Worm (Caenorhabditis elegans) whole organism, L3 larva: Measurements from ENCODE around the gene C06E4.1.

Experiments used
- aly-2 ChIP-seq: fragments of 150-350 bp; optimal IDR thresholded peaks from 2 replicates; lab custom pipeline; 2014; ENCODE audit warnings: missing biosample characterization, missing genetic modification characterization
- ama-1 ChIP-seq: fragments of 150-350 bp; optimal IDR thresholded peaks from 2 replicates; lab custom pipeline; 2018
- ceh-16 ChIP-seq: sonication (generic microtip); optimal IDR thresholded peaks from 2 replicates; lab custom pipeline; 2017; ENCODE audit warnings: missing biosample characterization, missing genetic modification characterization
- ceh-28 ChIP-seq: fragments of 150-350 bp; optimal IDR thresholded peaks from 2 replicates; lab custom pipeline; 2014; ENCODE audit warnings: missing biosample characterization, missing genetic modification reagents, missing genetic modification characterization
- ceh-82 ChIP-seq: fragments of 150-350 bp; optimal IDR thresholded peaks from 2 replicates; lab custom pipeline; 2014; ENCODE audit warnings: missing biosample characterization, missing genetic modification characterization
- ceh-9 ChIP-seq: sonication (generic microtip); optimal IDR thresholded peaks from 2 replicates; lab custom pipeline; 2018; ENCODE audit warnings: missing biosample characterization, missing genetic modification characterization
- daf-12 ChIP-seq: fragments of 150-350 bp; optimal IDR thresholded peaks from 2 replicates; lab custom pipeline; 2014; ENCODE audit warnings: missing biosample characterization, missing genetic modification reagents, missing genetic modification characterization
- egl-27 ChIP-seq: sonication (generic microtip); optimal IDR thresholded peaks from 4 replicates; lab custom pipeline; 2017; ENCODE audit warnings: missing biosample characterization, missing genetic modification reagents, missing genetic modification characterization
- egl-5 ChIP-seq: fragments of 150-350 bp; optimal IDR thresholded peaks from 2 replicates; lab custom pipeline; 2017; ENCODE audit warnings: missing biosample characterization, missing genetic modification reagents, missing genetic modification characterization, inconsistent platforms
- elt-2 ChIP-seq: sonication (generic microtip); optimal IDR thresholded peaks from 2 replicates; lab custom pipeline; 2016; ENCODE audit warnings: missing genetic modification reagents, mild to moderate bottlenecking, missing genetic modification characterization, missing compliant biosample characterization
- elt-3 ChIP-seq, 3 experiments: fragments of 150-350 bp in 1 of 3; sonication (generic microtip) in 2 of 3; optimal IDR thresholded peaks; 2 replicates in 2 of 3; 4 replicates in 1 of 3; lab custom pipeline; 2014 to 2017; ENCODE audit warnings: missing biosample characterization in 3 of 3, missing genetic modification characterization in 3 of 3
- fos-1 ChIP-seq: fragments of 150-350 bp; optimal IDR thresholded peaks from 2 replicates; lab custom pipeline; 2014; ENCODE audit warnings: missing biosample characterization, missing genetic modification characterization
- hmg-11 ChIP-seq: sonication (generic microtip); optimal IDR thresholded peaks from 2 replicates; lab custom pipeline; 2016; ENCODE audit warnings: missing genetic modification characterization, missing compliant biosample characterization
- jun-1 ChIP-seq: fragments of 150-350 bp; optimal IDR thresholded peaks from 2 replicates; lab custom pipeline; 2014; ENCODE audit warnings: missing biosample characterization, missing genetic modification reagents, missing genetic modification characterization
- lin-15B ChIP-seq: fragments of 150-350 bp; optimal IDR thresholded peaks from 2 replicates; lab custom pipeline; 2014; ENCODE audit warnings: missing biosample characterization, missing genetic modification characterization
- lin-39 ChIP-seq: fragments of 150-350 bp; optimal IDR thresholded peaks from 2 replicates; lab custom pipeline; 2018; ENCODE audit warnings: missing biosample characterization, missing genetic modification reagents, missing genetic modification characterization
- mml-1 ChIP-seq: fragments of 150-350 bp; sonication (generic microtip); optimal IDR thresholded peaks from 3 replicates; lab custom pipeline; 2014; ENCODE audit warnings: missing biosample characterization, missing genetic modification characterization
- nfya-1 ChIP-seq: sonication (generic microtip); optimal IDR thresholded peaks from 2 replicates; lab custom pipeline; 2017; ENCODE audit warnings: missing genetic modification characterization, mild to moderate bottlenecking, missing compliant biosample characterization, antibody characterized with exemption, moderate library complexity; ENCODE audit not compliant: insufficient read depth
- nhr-23 ChIP-seq: fragments of 150-350 bp; optimal IDR thresholded peaks from 2 replicates; lab custom pipeline; 2014; ENCODE audit warnings: missing biosample characterization, missing genetic modification reagents, missing genetic modification characterization
- nhr-25 ChIP-seq: sonication (generic microtip); optimal IDR thresholded peaks from 2 replicates; lab custom pipeline; 2017; ENCODE audit warnings: missing biosample characterization, missing genetic modification characterization
- nhr-28 ChIP-seq: fragments of 150-350 bp; optimal IDR thresholded peaks from 2 replicates; lab custom pipeline; 2014; ENCODE audit warnings: missing biosample characterization, missing genetic modification characterization
- nhr-43 ChIP-seq: sonication (generic microtip); optimal IDR thresholded peaks from 2 replicates; lab custom pipeline; 2016; ENCODE audit warnings: mild to moderate bottlenecking, missing genetic modification characterization, missing compliant biosample characterization; ENCODE audit not compliant: poor library complexity, severe bottlenecking
- nhr-67 ChIP-seq: fragments of 150-350 bp; optimal IDR thresholded peaks from 2 replicates; lab custom pipeline; 2014; ENCODE audit warnings: missing biosample characterization, missing genetic modification characterization
- nhr-76 ChIP-seq: fragments of 150-350 bp; sonication (generic microtip); optimal IDR thresholded peaks from 5 replicates; lab custom pipeline; 2014; ENCODE audit warnings: missing biosample characterization, missing genetic modification characterization
- pha-4 ChIP-seq: fragments of 150-350 bp; optimal IDR thresholded peaks from 2 replicates; lab custom pipeline; 2014; ENCODE audit warnings: missing biosample characterization, missing genetic modification reagents, missing genetic modification characterization
- pqm-1 ChIP-seq: fragments of 150-350 bp; optimal IDR thresholded peaks from 2 replicates; lab custom pipeline; 2017; ENCODE audit warnings: missing biosample characterization, missing genetic modification characterization, inconsistent platforms
- skn-1 ChIP-seq: fragments of 150-350 bp; optimal IDR thresholded peaks from 2 replicates; lab custom pipeline; 2014; ENCODE audit warnings: missing biosample characterization, missing genetic modification characterization
- snpc-4 ChIP-seq: fragments of 150-350 bp; optimal IDR thresholded peaks from 2 replicates; lab custom pipeline; 2014; ENCODE audit warnings: missing biosample characterization, missing genetic modification characterization
- tbx-2 ChIP-seq: sonication (generic microtip); optimal IDR thresholded peaks from 2 replicates; lab custom pipeline; 2016; ENCODE audit warnings: mild to moderate bottlenecking, missing genetic modification characterization, missing compliant biosample characterization
- unc-39 ChIP-seq: sonication (generic microtip); optimal IDR thresholded peaks from 4 replicates; lab custom pipeline; 2017; ENCODE audit warnings: missing biosample characterization, missing genetic modification characterization
- zag-1 ChIP-seq: fragments of 150-350 bp; optimal IDR thresholded peaks from 2 replicates; lab custom pipeline; 2014; ENCODE audit warnings: missing biosample characterization, missing genetic modification characterization
- ztf-11 ChIP-seq: fragments of 150-350 bp; optimal IDR thresholded peaks from 2 replicates; lab custom pipeline; 2014; ENCODE audit warnings: missing biosample characterization, missing genetic modification characterization
- ztf-4 ChIP-seq: fragments of 150-350 bp; optimal IDR thresholded peaks from 2 replicates; lab custom pipeline; 2014; ENCODE audit warnings: missing biosample characterization, missing genetic modification characterization

The C06E4.1 gene

DNA sequence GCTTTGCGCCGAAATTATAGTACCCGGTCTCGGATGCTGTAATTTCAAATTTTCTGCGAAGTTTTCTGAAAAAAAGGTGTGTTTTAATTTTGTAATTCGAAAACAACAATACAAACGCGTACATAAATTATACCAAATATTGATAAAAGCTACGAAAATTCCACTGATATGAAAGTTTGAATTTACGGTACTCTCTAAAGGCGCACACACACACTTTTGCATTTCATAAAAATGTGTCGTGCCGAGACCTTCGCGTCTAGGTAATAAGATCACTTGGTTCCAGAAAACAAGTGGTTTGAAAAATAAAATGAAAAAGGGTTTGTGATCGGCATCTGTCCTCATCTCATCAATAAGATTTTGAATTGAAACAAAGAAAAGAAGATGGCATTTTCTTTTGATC lies 27.8 kb downstream of the C06E4.1 start:
- no peak for TF ChIP-seq ztf-11 (tag; lab: Kevin White, UChicago)
- TF ChIP-seq ama-1 (lab: Kevin White, UChicago): peak; percentile 17

- no peak for TF ChIP-seq elt-3 (tag; optimal IDR thresholded peaks at IDR 0.05; lab: Kevin White, UChicago)
- no peak for TF ChIP-seq mml-1
- no peak for TF ChIP-seq jun-1 (tag; lab: Kevin White, UChicago)
- no peak for TF ChIP-seq ztf-4 (tag; lab: Kevin White, UChicago)
- TF ChIP-seq daf-12 (tag; lab: Kevin White, UChicago): no peak
- TF ChIP-seq zag-1: no peak
- TF ChIP-seq tbx-2: no peak
- no peak for TF ChIP-seq snpc-4 (tag; lab: Kevin White, UChicago)
- TF ChIP-seq ama-1 (lab: Kevin White, UChicago): no peak
- TF ChIP-seq aly-2: no peak
- no peak for TF ChIP-seq nhr-76 (tag; lab: Kevin White, UChicago)
- TF ChIP-seq egl-5 (tag; lab: Kevin White, UChicago): no peak
- TF ChIP-seq nhr-28 (tag; lab: Kevin White, UChicago): no peak
- no peak for TF ChIP-seq ceh-16 (tag; lab: Kevin White, UChicago)
- no peak for TF ChIP-seq ceh-28
These were observed 29.6 kb downstream of the C06E4.1 start for ce11 chrIV:7312620-7313194.

- TF ChIP-seq nhr-23 (tag; lab: Kevin White, UChicago) (no peak), ceh-16 (tag; lab: Kevin White, UChicago) (no peak), zag-1 (no peak), hmg-11 (no peak), egl-27 (no peak), jun-1 (tag; lab: Kevin White, UChicago) (no peak), daf-12 (tag; lab: Kevin White, UChicago) (no peak), ceh-82 (tag; lab: Kevin White, UChicago) (no peak), pqm-1 (tag; lab: Kevin White, UChicago) (no peak), fos-1 (tag; lab: Kevin White, UChicago) (no peak)
These were observed 30.4 kb downstream of the C06E4.1 start, which contains the start of gene rps-8 for ce11 chrIV:7313397-7313910. rps-8 (minus strand) TSS chrIV:7313860.

ce11 chrIV:7313962-7314361 lies 30.9 kb downstream of the C06E4.1 start:
- peak; percentile 77 for TF ChIP-seq nfya-1 (tag; lab: Kevin White, UChicago)
- TF ChIP-seq egl-5 (tag; lab: Kevin White, UChicago): peak; percentile 67
- TF ChIP-seq zag-1: no peak
- no peak for TF ChIP-seq unc-39 (tag; lab: Kevin White, UChicago)
- TF ChIP-seq aly-2: no peak
- peak; percentile 85 for TF ChIP-seq hmg-11
- no peak for TF ChIP-seq nhr-67 (tag; lab: Kevin White, UChicago)
- peak; percentile 80 for TF ChIP-seq snpc-4 (tag; lab: Kevin White, UChicago)
- peak; percentile 12 for TF ChIP-seq ceh-28
- TF ChIP-seq pha-4 (tag; lab: Kevin White, UChicago): peak; percentile 92
- peak; percentile 25 for TF ChIP-seq nhr-43 (tag; lab: Kevin White, UChicago)
- TF ChIP-seq jun-1 (tag; lab: Kevin White, UChicago): no peak
- peak; percentile 43 for TF ChIP-seq lin-15B
- TF ChIP-seq ama-1 (lab: Kevin White, UChicago): peak; percentile 36
- peak; percentile 38 for TF ChIP-seq lin-39 (tag; lab: Kevin White, UChicago)
- peak; percentile 48 for TF ChIP-seq nhr-25 (tag; lab: Kevin White, UChicago)
- peak; percentile 27 for TF ChIP-seq pqm-1 (tag; lab: Kevin White, UChicago)
- no peak for TF ChIP-seq ceh-9 (tag; lab: Kevin White, UChicago)
- TF ChIP-seq skn-1 (tag; lab: Kevin White, UChicago): peak; percentile 30
- peak; percentile 51 for TF ChIP-seq nhr-23 (tag; lab: Kevin White, UChicago)
- no peak for TF ChIP-seq ceh-82 (tag; lab: Kevin White, UChicago)
- peak; percentile 34 for TF ChIP-seq elt-2 (tag; lab: Kevin White, UChicago)
